Fruit fly (Drosophila melanogaster) S2 (cell line): ENCODE measurements around the gene CG13039.

Source experiments
- CG8478 ChIP-seq: fragments of >200 bp; optimal IDR thresholded peaks from 2 replicates; lab custom pipeline; 2018
- CTCF ChIP-seq, 2 experiments: fragments of >200 bp; optimal IDR thresholded peaks; 2 replicates each; lab custom pipeline; 2018

- TF ChIP-seq CTCF (optimal IDR thresholded peaks at IDR 0.05; lab: Kevin White, UChicago) (no peak), CG8478 (lab: Kevin White, UChicago) (no peak)
Observed at dm6 chr3L:16330740-16331139, 4.2 kb upstream of the CG13039 start, which contains the start of gene CG33060.
